Worm (Caenorhabditis elegans) whole organism, L1 larva: ENCODE results near the gene C03F11.2.

Source experiments
- C16A3.4 ChIP-seq: fragments of 150-350 bp; optimal IDR thresholded peaks from 2 replicates; lab custom pipeline; 2014; ENCODE audit warnings: missing biosample characterization, missing genetic modification characterization
- C34B4.2 ChIP-seq: sonication (generic microtip); optimal IDR thresholded peaks from 2 replicates; lab custom pipeline; 2017; ENCODE audit warnings: mild to moderate bottlenecking, missing genetic modification characterization, missing compliant biosample characterization
- aha-1 ChIP-seq: fragments of 150-350 bp; optimal IDR thresholded peaks from 2 replicates; lab custom pipeline; 2014; ENCODE audit warnings: missing biosample characterization, missing genetic modification characterization
- ceh-63 ChIP-seq: fragments of 200-800 bp; sonication (Bioruptor generic); optimal IDR thresholded peaks from 2 replicates; lab custom pipeline; 2018; ENCODE audit warnings: mild to moderate bottlenecking, missing genetic modification characterization, missing compliant biosample characterization
- ceh-8 ChIP-seq: fragments of 200-800 bp; sonication (Bioruptor generic); optimal IDR thresholded peaks from 2 replicates; lab custom pipeline; 2018; ENCODE audit warnings: mild to moderate bottlenecking, missing genetic modification characterization, moderate library complexity, missing compliant biosample characterization
- ceh-82 ChIP-seq, 3 experiments: fragments of 150-350 bp in 1 of 3; sonication (generic microtip) in 2 of 3; optimal IDR thresholded peaks; 2 replicates each; lab custom pipeline; 2014 to 2017; ENCODE audit warnings: missing biosample characterization in 3 of 3, missing genetic modification characterization in 3 of 3
- ceh-88 ChIP-seq: fragments of 200-800 bp; sonication (Bioruptor generic); IDR thresholded peaks from 2 replicates; pipeline ENCODE4 v1.3.6; 2022; ENCODE audit warnings: missing genetic modification characterization, missing compliant biosample characterization
- ceh-90 ChIP-seq: sonication (generic microtip); optimal IDR thresholded peaks from 2 replicates; lab custom pipeline; 2016; ENCODE audit warnings: missing genetic modification characterization, missing compliant biosample characterization
- ces-1 ChIP-seq: fragments of 150-350 bp; optimal IDR thresholded peaks from 2 replicates; lab custom pipeline; 2014; ENCODE audit warnings: missing biosample characterization, missing genetic modification reagents, missing genetic modification characterization
- dpl-1 ChIP-seq, 3 experiments: fragments of 150-350 bp in 2 of 3; sonication (generic microtip) in 1 of 3; optimal IDR thresholded peaks; 2 replicates each; lab custom pipeline; 2014 to 2017; ENCODE audit warnings: missing biosample characterization in 3 of 3, missing genetic modification characterization in 3 of 3, missing genetic modification reagents in 3 of 3
- dsc-1 ChIP-seq: sonication (generic microtip); optimal IDR thresholded peaks from 2 replicates; lab custom pipeline; 2016; ENCODE audit warnings: mild to moderate bottlenecking, missing genetic modification characterization, missing compliant biosample characterization
- efl-1 ChIP-seq, 4 experiments: fragments of 150-350 bp; optimal IDR thresholded peaks in 3 of 4; peaks in 1 of 4; 1 replicate in 1 of 4; 2 replicates in 3 of 4; lab custom pipeline; 2014; ENCODE audit warnings: missing biosample characterization in 2 of 4, missing genetic modification characterization in 2 of 4, missing genetic modification reagents in 2 of 4
- egl-13 ChIP-seq: sonication (generic microtip); optimal IDR thresholded peaks from 2 replicates; lab custom pipeline; 2016; ENCODE audit warnings: missing genotype, missing genetic modification reagents, missing genetic modification characterization, missing compliant biosample characterization
- egl-27 ChIP-seq, 2 experiments: fragments of 150-350 bp in 1 of 2; sonication (generic microtip); optimal IDR thresholded peaks; 3 replicates each; lab custom pipeline; 2017 to 2018; ENCODE audit warnings: missing biosample characterization in 2 of 2, missing genetic modification characterization in 2 of 2, missing genetic modification reagents in 2 of 2
- ets-5 ChIP-seq: fragments of 200-800 bp; sonication (Bioruptor generic); IDR thresholded peaks from 2 replicates; pipeline ENCODE4 v1.3.6; 2022; ENCODE audit warnings: missing genetic modification characterization, missing compliant biosample characterization
- fkh-4 ChIP-seq: sonication (generic microtip); optimal IDR thresholded peaks from 2 replicates; lab custom pipeline; 2016; ENCODE audit warnings: missing compliant biosample characterization, missing genetic modification characterization, borderline replicate concordance
- fos-1 ChIP-seq: fragments of 150-350 bp; optimal IDR thresholded peaks from 2 replicates; lab custom pipeline; 2014; ENCODE audit warnings: missing biosample characterization, missing genetic modification characterization
- irx-1 ChIP-seq: sonication (generic microtip); optimal IDR thresholded peaks from 2 replicates; lab custom pipeline; 2016; ENCODE audit warnings: missing genetic modification characterization, missing compliant biosample characterization
- isw-1 ChIP-seq: fragments of 200-800 bp; sonication (Bioruptor generic); IDR thresholded peaks from 2 replicates; pipeline ENCODE4 v1.3.6; 2022; ENCODE audit warnings: missing genetic modification characterization, missing compliant biosample characterization
- jun-1 ChIP-seq: fragments of 150-350 bp; optimal IDR thresholded peaks from 2 replicates; lab custom pipeline; 2014; ENCODE audit warnings: missing biosample characterization, missing genetic modification reagents, missing genetic modification characterization
- lin-14 ChIP-seq: fragments of 200-800 bp; sonication (Bioruptor generic); optimal IDR thresholded peaks from 2 replicates; lab custom pipeline; 2018; ENCODE audit warnings: mild to moderate bottlenecking, missing genetic modification characterization, moderate library complexity, missing compliant biosample characterization
- lin-35 ChIP-seq, 2 experiments: fragments of 150-350 bp; optimal IDR thresholded peaks; 2 replicates each; lab custom pipeline; 2014; ENCODE audit warnings: missing biosample characterization in 2 of 2, missing genetic modification characterization in 2 of 2, missing genetic modification reagents in 2 of 2
- lin-39 ChIP-seq: fragments of 150-350 bp; optimal IDR thresholded peaks from 2 replicates; lab custom pipeline; 2014; ENCODE audit warnings: missing biosample characterization, missing genetic modification reagents, missing genetic modification characterization
- lir-3 ChIP-seq: sonication (generic microtip); optimal IDR thresholded peaks from 2 replicates; lab custom pipeline; 2016; ENCODE audit warnings: mild to moderate bottlenecking, missing genetic modification characterization, moderate library complexity, missing compliant biosample characterization; ENCODE audit not compliant: poor library complexity
- lsy-2 ChIP-seq, 2 experiments: fragments of 150-350 bp; optimal IDR thresholded peaks; 2 replicates each; lab custom pipeline; 2014; ENCODE audit warnings: missing biosample characterization in 2 of 2, missing genetic modification characterization in 2 of 2
- mab-9 ChIP-seq: fragments of 200-800 bp; sonication (Bioruptor generic); IDR thresholded peaks from 2 replicates; pipeline ENCODE4 v1.3.6; 2022; ENCODE audit warnings: missing genetic modification reagents, missing genetic modification characterization, missing compliant biosample characterization
- nhr-11 ChIP-seq: fragments of 150-350 bp; optimal IDR thresholded peaks from 2 replicates; lab custom pipeline; 2014; ENCODE audit warnings: missing biosample characterization, missing genetic modification characterization
- nhr-19 ChIP-seq: fragments of 200-800 bp; sonication (Bioruptor generic); conservative IDR thresholded peaks from 2 replicates; pipeline ENCODE4 v1.3.6; 2022; ENCODE audit warnings: missing genetic modification characterization, missing compliant biosample characterization
- nhr-20 ChIP-seq: sonication (generic microtip); optimal IDR thresholded peaks from 2 replicates; lab custom pipeline; 2016; ENCODE audit warnings: mild to moderate bottlenecking, missing genetic modification characterization, missing compliant biosample characterization
- nhr-237 ChIP-seq: fragments of 150-350 bp; optimal IDR thresholded peaks from 2 replicates; lab custom pipeline; 2014; ENCODE audit warnings: missing biosample characterization, missing genetic modification characterization
- nhr-71 ChIP-seq: sonication (generic microtip); optimal IDR thresholded peaks from 2 replicates; lab custom pipeline; 2016; ENCODE audit warnings: mild to moderate bottlenecking, missing genetic modification characterization, moderate library complexity, missing compliant biosample characterization
- nhr-77 ChIP-seq: fragments of 150-350 bp; optimal IDR thresholded peaks from 2 replicates; lab custom pipeline; 2014; ENCODE audit warnings: missing biosample characterization, missing genetic modification characterization
- nhr-85 ChIP-seq: sonication (generic microtip); peaks from one replicate; lab custom pipeline; 2016; ENCODE audit warnings: missing genetic modification characterization, inconsistent platforms, missing compliant biosample characterization
- pag-3 ChIP-seq: sonication (generic microtip); optimal IDR thresholded peaks from 2 replicates; lab custom pipeline; 2017; ENCODE audit warnings: missing genetic modification characterization, mild to moderate bottlenecking, missing compliant biosample characterization, antibody characterized with exemption, borderline replicate concordance; ENCODE audit not compliant: insufficient read depth
- pax-3 ChIP-seq: fragments of 200-800 bp; sonication (Bioruptor generic); optimal IDR thresholded peaks from 2 replicates; lab custom pipeline; 2018; ENCODE audit warnings: mild to moderate bottlenecking, missing genetic modification characterization, moderate library complexity, missing compliant biosample characterization
- pqm-1 ChIP-seq: sonication (generic microtip); optimal IDR thresholded peaks from 3 replicates; lab custom pipeline; 2017; ENCODE audit warnings: missing biosample characterization, missing genetic modification characterization
- rnt-1 ChIP-seq: sonication (generic microtip); optimal IDR thresholded peaks from 2 replicates; lab custom pipeline; 2016; ENCODE audit warnings: mild to moderate bottlenecking, missing genetic modification characterization, moderate library complexity, missing compliant biosample characterization
- snu-23 ChIP-seq: sonication (generic microtip); optimal IDR thresholded peaks from 2 replicates; lab custom pipeline; 2016; ENCODE audit warnings: missing genetic modification characterization, missing compliant biosample characterization
- sptf-1 ChIP-seq: fragments of 150-350 bp; optimal IDR thresholded peaks from 2 replicates; lab custom pipeline; 2014; ENCODE audit warnings: missing biosample characterization, missing genetic modification characterization
- swsn-7 ChIP-seq: sonication (generic microtip); optimal IDR thresholded peaks from 2 replicates; lab custom pipeline; 2016; ENCODE audit warnings: missing genetic modification characterization, missing compliant biosample characterization
- tlp-1 ChIP-seq: fragments of 150-350 bp; optimal IDR thresholded peaks from 2 replicates; lab custom pipeline; 2014; ENCODE audit warnings: missing biosample characterization, missing genetic modification characterization
- unc-130 ChIP-seq: fragments of 150-350 bp; optimal IDR thresholded peaks from 2 replicates; lab custom pipeline; 2017; ENCODE audit warnings: missing biosample characterization, missing genetic modification characterization, inconsistent platforms
- unc-30 ChIP-seq: sonication (generic microtip); optimal IDR thresholded peaks from 2 replicates; lab custom pipeline; 2017; ENCODE audit warnings: missing biosample characterization, missing genetic modification characterization
- unc-62 ChIP-seq: fragments of 150-350 bp; optimal IDR thresholded peaks from 2 replicates; lab custom pipeline; 2014; ENCODE audit warnings: missing biosample characterization, missing genetic modification reagents, missing genetic modification characterization
- unc-86 ChIP-seq: sonication (generic microtip); optimal IDR thresholded peaks from 2 replicates; lab custom pipeline; 2016; ENCODE audit warnings: missing genetic modification characterization, missing compliant biosample characterization
- zip-4 ChIP-seq: fragments of 200-800 bp; sonication (Bioruptor generic); optimal IDR thresholded peaks from 2 replicates; lab custom pipeline; 2018; ENCODE audit warnings: mild to moderate bottlenecking, missing genetic modification characterization, moderate library complexity, missing compliant biosample characterization
- ztf-11 ChIP-seq, 2 experiments: sonication (generic microtip); optimal IDR thresholded peaks; 2 replicates each; lab custom pipeline; 2016 to 2017; ENCODE audit warnings: missing genetic modification characterization in 2 of 2, missing biosample characterization in 1 of 2, missing compliant biosample characterization in 1 of 2

Gene C03F11.2

ce11 chrX:5414250-5414649 is 17.1 kb upstream of the C03F11.2 start, which contains the start of gene C41A3.2:
TSS of gene C41A3.2 (minus strand) at chrX:5414350.
- TF ChIP-seq irx-1 (tag; lab: Kevin White, UChicago) = no peak
- TF ChIP-seq nhr-77 (tag; lab: Kevin White, UChicago) = no peak
- TF ChIP-seq rnt-1 (tag; lab: Kevin White, UChicago) = no peak
- TF ChIP-seq unc-30 (tag; lab: Kevin White, UChicago) = no peak
- no peak for TF ChIP-seq ceh-63
- TF ChIP-seq sptf-1 (tag; lab: Kevin White, UChicago) = no peak
- TF ChIP-seq lsy-2 (tag; optimal IDR thresholded peaks at IDR 0.05; lab: Kevin White, UChicago) = no peak
- no peak for TF ChIP-seq pqm-1 (tag; lab: Kevin White, UChicago)
- TF ChIP-seq ztf-11 (tag; optimal IDR thresholded peaks at IDR 0.05; lab: Kevin White, UChicago) = no peak
- TF ChIP-seq nhr-237 = no peak
- no peak for TF ChIP-seq C16A3.4 (tag; lab: Kevin White, UChicago)

- TF ChIP-seq ceh-90 (tag; lab: Kevin White, UChicago) = no peak
- no peak for TF ChIP-seq fkh-4 (tag; lab: Kevin White, UChicago)
- no peak for TF ChIP-seq ceh-82 (tag; optimal IDR thresholded peaks at IDR 0.05; lab: Kevin White, UChicago)
- no peak for TF ChIP-seq ceh-63
- no peak for TF ChIP-seq ceh-8 (GFP tag; lab: Kevin White, UChicago)
- TF ChIP-seq fos-1 (tag; lab: Kevin White, UChicago) = no peak
- no peak for TF ChIP-seq ces-1
- TF ChIP-seq nhr-85 = no peak
- TF ChIP-seq nhr-19 = no peak
- no peak for TF ChIP-seq lin-39 (tag; lab: Kevin White, UChicago)
- TF ChIP-seq dpl-1 (GFP tag; optimal IDR thresholded peaks at IDR 0.05; lab: Kevin White, UChicago) = no peak
- no peak for TF ChIP-seq dsc-1 (tag; lab: Kevin White, UChicago)
- no peak for TF ChIP-seq sptf-1 (tag; lab: Kevin White, UChicago)
- TF ChIP-seq unc-130 (tag; lab: Kevin White, UChicago) = no peak
These were observed 16.3 kb upstream of the C03F11.2 start, which contains the start of gene pks-1 for ce11 chrX:5413510-5413909. TSS of gene pks-1 (plus strand) at chrX:5413810.

ce11 chrX:5407271-5407670 is 10.1 kb upstream of the C03F11.2 start:
- no peak for TF ChIP-seq aha-1 (tag; lab: Kevin White, UChicago)
- TF ChIP-seq egl-27 (tag; optimal IDR thresholded peaks at IDR 0.05; lab: Kevin White, UChicago) = no peak
- TF ChIP-seq C34B4.2 (tag; lab: Kevin White, UChicago) = no peak
- no peak for TF ChIP-seq pqm-1 (tag; lab: Kevin White, UChicago)
- TF ChIP-seq irx-1 (tag; lab: Kevin White, UChicago) = no peak
- no peak for TF ChIP-seq efl-1 (optimal IDR thresholded peaks at IDR 0.05; lab: Kevin White, UChicago)
- peak in 1 of 2 experiments; percentile 24 for TF ChIP-seq efl-1 (GFP tag; optimal IDR thresholded peaks at IDR 0.05 in 1 of 2; lab: Kevin White, UChicago)
- no peak for TF ChIP-seq unc-86 (tag; lab: Kevin White, UChicago)
- TF ChIP-seq nhr-85 = peak; percentile 70
- no peak for TF ChIP-seq tlp-1 (tag; lab: Kevin White, UChicago)
- TF ChIP-seq nhr-71 = no peak
- TF ChIP-seq pax-3 (tag; lab: Kevin White, UChicago) = no peak
- TF ChIP-seq swsn-7 (tag; lab: Kevin White, UChicago) = peak; percentile 10
- no peak for TF ChIP-seq unc-62 (GFP tag; lab: Kevin White, UChicago)
- TF ChIP-seq dsc-1 (tag; lab: Kevin White, UChicago) = peak; percentile 39
- TF ChIP-seq ceh-82 (tag; optimal IDR thresholded peaks at IDR 0.05; lab: Kevin White, UChicago) = no peak
- TF ChIP-seq snu-23 (GFP tag; lab: Kevin White, UChicago) = peak; percentile 35
- TF ChIP-seq isw-1 (GFP tag; lab: Robert Waterston, UW) = no peak
- no peak for TF ChIP-seq lin-14 (GFP tag; lab: Kevin White, UChicago)
- no peak for TF ChIP-seq fkh-4 (tag; lab: Kevin White, UChicago)
- TF ChIP-seq egl-13 (tag; lab: Kevin White, UChicago) = no peak
- peak; percentile 16 for TF ChIP-seq nhr-20 (tag; lab: Kevin White, UChicago)
- no peak for TF ChIP-seq mab-9 (GFP tag; lab: Robert Waterston, UW)
- no peak for TF ChIP-seq ets-5 (GFP tag; lab: Robert Waterston, UW)
- TF ChIP-seq ceh-88 (GFP tag; lab: Robert Waterston, UW) = 0 out of 2 replicates have a peak, but pooled peaks have one; percentile 16
- no peak for TF ChIP-seq unc-130 (tag; lab: Kevin White, UChicago)
- no peak for TF ChIP-seq nhr-237
- no peak for TF ChIP-seq pag-3 (tag; lab: Kevin White, UChicago)
- no peak for TF ChIP-seq jun-1
- peak in 1 of 2 experiments; percentile 45 for TF ChIP-seq lin-35 (GFP tag; optimal IDR thresholded peaks at IDR 0.05; lab: Kevin White, UChicago)
- TF ChIP-seq ceh-90 (tag; lab: Kevin White, UChicago) = no peak
- no peak for TF ChIP-seq zip-4 (GFP tag; lab: Kevin White, UChicago)
- no peak for TF ChIP-seq lir-3
- TF ChIP-seq nhr-19 = peak; percentile 25; the same call in 1 of the 2 replicates
- TF ChIP-seq nhr-11 (tag; lab: Kevin White, UChicago) = no peak
